Worm (Caenorhabditis elegans) whole organism, early embryonic: ENCODE data around the gene end-1.

Source experiments
- F13C5.2 ChIP-seq: sonication (generic microtip); optimal IDR thresholded peaks from 2 replicates; lab custom pipeline; 2017; ENCODE audit warnings: mild to moderate bottlenecking, missing genetic modification characterization, inconsistent platforms, missing compliant biosample characterization
- aly-1 ChIP-seq: sonication (generic microtip); optimal IDR thresholded peaks from 2 replicates; lab custom pipeline; 2016; ENCODE audit warnings: missing genetic modification characterization, missing compliant biosample characterization
- ama-1 ChIP-seq: fragments of 150-350 bp; optimal IDR thresholded peaks from 2 replicates; lab custom pipeline; 2014
- ceh-13 ChIP-seq: fragments of 200-800 bp; sonication (Bioruptor generic); optimal IDR thresholded peaks from 2 replicates; lab custom pipeline; 2018; ENCODE audit warnings: mild to moderate bottlenecking, missing genetic modification characterization, missing compliant biosample characterization
- ceh-36 ChIP-seq: sonication (generic microtip); optimal IDR thresholded peaks from 2 replicates; lab custom pipeline; 2016; ENCODE audit warnings: missing genetic modification characterization, inconsistent platforms, missing compliant biosample characterization
- hmbx-1 ChIP-seq: sonication (generic microtip); optimal IDR thresholded peaks from 2 replicates; lab custom pipeline; 2016; ENCODE audit warnings: mild to moderate bottlenecking, missing genetic modification characterization, missing compliant biosample characterization
- hmg-4 ChIP-seq: fragments of 200-800 bp; sonication (Bioruptor generic); optimal IDR thresholded peaks from 2 replicates; lab custom pipeline; 2018; ENCODE audit warnings: mild to moderate bottlenecking, missing genetic modification characterization, missing compliant biosample characterization
- hnd-1 ChIP-seq: sonication (generic microtip); optimal IDR thresholded peaks from 2 replicates; lab custom pipeline; 2016; ENCODE audit warnings: missing genetic modification characterization, missing compliant biosample characterization
- pes-1 ChIP-seq: fragments of 200-800 bp; sonication (Bioruptor generic); IDR thresholded peaks from 2 replicates; pipeline ENCODE4 v1.3.6; 2022; ENCODE audit warnings: missing genetic modification reagents, missing genetic modification characterization, missing compliant biosample characterization
- scrt-1 ChIP-seq: fragments of 200-800 bp; sonication (Bioruptor generic); IDR thresholded peaks from 2 replicates; pipeline ENCODE4 v1.3.6; 2022; ENCODE audit warnings: missing genetic modification characterization, missing compliant biosample characterization
- sea-1 ChIP-seq: fragments of 200-800 bp; sonication (Bioruptor generic); conservative IDR thresholded peaks from 2 replicates; pipeline ENCODE4 v1.3.6; 2022; ENCODE audit warnings: missing genetic modification characterization, missing compliant biosample characterization
- tbx-11 ChIP-seq: fragments of 200-800 bp; sonication (Bioruptor generic); IDR thresholded peaks from 2 replicates; pipeline ENCODE4 v1.3.6; 2022; ENCODE audit warnings: missing genetic modification characterization, missing compliant biosample characterization
- tra-4 ChIP-seq: sonication (generic microtip); optimal IDR thresholded peaks from 2 replicates; lab custom pipeline; 2017; ENCODE audit warnings: missing genetic modification characterization, missing compliant biosample characterization

ce11 chrV:13957691-13958090, 27.2 kb upstream of the end-1 start:
- TF ChIP-seq hmg-4 (GFP tag; lab: Kevin White, UChicago), result no peak
- TF ChIP-seq ceh-36 (tag; lab: Kevin White, UChicago), result no peak
- no peak for TF ChIP-seq pes-1 (GFP tag; lab: Robert Waterston, UW)
- TF ChIP-seq aly-1 (tag; lab: Kevin White, UChicago), result no peak
- no peak for TF ChIP-seq ama-1 (lab: Kevin White, UChicago)
- TF ChIP-seq sea-1 (GFP tag; lab: Robert Waterston, UW), result no peak
- TF ChIP-seq hmbx-1, result no peak
- TF ChIP-seq F13C5.2, result no peak
- no peak for TF ChIP-seq scrt-1 (GFP tag; lab: Robert Waterston, UW)
- TF ChIP-seq ceh-13 (GFP tag; lab: Kevin White, UChicago), result no peak
- no peak for TF ChIP-seq hnd-1
- no peak for TF ChIP-seq tbx-11 (GFP tag; lab: Robert Waterston, UW)
- TF ChIP-seq tra-4 (tag; lab: Kevin White, UChicago), result no peak
